Fruit fly (Drosophila melanogaster) whole organism, adult: ENCODE data around the gene phol.

Experiments used
- CG11617 ChIP-seq: fragments of 200-800 bp; sonication (Bioruptor generic); optimal IDR thresholded peaks from 2 replicates; lab custom pipeline; 2017; ENCODE audit warnings: mild to moderate bottlenecking, missing biosample characterization, missing genetic modification reagents, missing genetic modification characterization
- CG12768 ChIP-seq: fragments of 200-800 bp; sonication (Bioruptor generic); optimal IDR thresholded peaks from 2 replicates; lab custom pipeline; 2017; ENCODE audit warnings: missing biosample characterization, missing genetic modification characterization, mild to moderate bottlenecking, moderate library complexity, missing genetic modification reagents
- CG14711 ChIP-seq: fragments of 200-800 bp; sonication (Bioruptor generic); optimal IDR thresholded peaks from 2 replicates; lab custom pipeline; 2018; ENCODE audit warnings: missing biosample characterization, mild to moderate bottlenecking, missing genetic modification characterization, moderate library complexity
- CG1620 ChIP-seq: fragments of 200-800 bp; sonication (Bioruptor generic); optimal IDR thresholded peaks from 2 replicates; lab custom pipeline; 2016; ENCODE audit warnings: missing biosample characterization, missing genetic modification characterization
- CG33017 ChIP-seq: fragments of 200-800 bp; sonication (Bioruptor generic); optimal IDR thresholded peaks from 2 replicates; lab custom pipeline; 2018; ENCODE audit warnings: missing biosample characterization, mild to moderate bottlenecking, missing genetic modification characterization, moderate library complexity
- CG5204 ChIP-seq: fragments of 200-800 bp; sonication (Bioruptor generic); optimal IDR thresholded peaks from 2 replicates; lab custom pipeline; 2016; ENCODE audit warnings: missing biosample characterization, missing genetic modification characterization
- CG7045 ChIP-seq: fragments of 200-800 bp; sonication (Bioruptor generic); optimal IDR thresholded peaks from 2 replicates; lab custom pipeline; 2017; ENCODE audit warnings: missing biosample characterization, mild to moderate bottlenecking, missing genetic modification characterization
- CG7101 ChIP-seq: fragments of 200-800 bp; sonication (Bioruptor generic); optimal IDR thresholded peaks from 2 replicates; lab custom pipeline; 2018; ENCODE audit warnings: missing biosample characterization, mild to moderate bottlenecking, missing genetic modification characterization, moderate library complexity
- Clk ChIP-seq: fragments of 200-800 bp; sonication (Bioruptor generic); optimal IDR thresholded peaks from 2 replicates; lab custom pipeline; 2017; ENCODE audit warnings: missing biosample characterization, missing genetic modification characterization
- Crg-1 ChIP-seq: fragments of 200-800 bp; sonication (Bioruptor generic); optimal IDR thresholded peaks from 2 replicates; lab custom pipeline; 2016; ENCODE audit warnings: missing biosample characterization, missing genetic modification characterization
- Hr96 ChIP-seq: fragments of 200-800 bp; sonication (Bioruptor generic); optimal IDR thresholded peaks from 2 replicates; lab custom pipeline; 2016; ENCODE audit warnings: missing biosample characterization, missing genetic modification characterization
- Mnt ChIP-seq: fragments of 200-800 bp; sonication (Bioruptor generic); optimal IDR thresholded peaks from 2 replicates; lab custom pipeline; 2016; ENCODE audit warnings: missing biosample characterization, mild to moderate bottlenecking, missing genetic modification characterization
- bab1 ChIP-seq: fragments of 200-800 bp; sonication (Bioruptor generic); optimal IDR thresholded peaks from 3 replicates; lab custom pipeline; 2019; ENCODE audit warnings: missing biosample characterization, mild to moderate bottlenecking, missing genetic modification characterization, moderate library complexity
- cic ChIP-seq: fragments of 200-800 bp; sonication (Bioruptor generic); optimal IDR thresholded peaks from 2 replicates; lab custom pipeline; 2017; ENCODE audit warnings: missing biosample characterization, mild to moderate bottlenecking, missing genetic modification characterization, moderate library complexity
- cnc ChIP-seq, 2 experiments: fragments of >200 bp; optimal IDR thresholded peaks; 2 replicates each; lab custom pipeline; 2017
- kay ChIP-seq: fragments of 200-800 bp; sonication (Bioruptor generic); peaks from one replicate; lab custom pipeline; 2016; ENCODE audit warnings: missing biosample characterization, missing genetic modification characterization, borderline replicate concordance
- ovo ChIP-seq: fragments of 200-800 bp; sonication (Bioruptor generic); optimal IDR thresholded peaks from 2 replicates; lab custom pipeline; 2016; ENCODE audit warnings: missing biosample characterization, missing genetic modification characterization
- pad ChIP-seq: fragments of 200-800 bp; sonication (Bioruptor generic); optimal IDR thresholded peaks from 3 replicates; lab custom pipeline; 2017; ENCODE audit warnings: missing biosample characterization, missing genetic modification characterization, mild to moderate bottlenecking, moderate library complexity, missing genetic modification reagents
- tj ChIP-seq: fragments of 200-800 bp; sonication (Bioruptor generic); optimal IDR thresholded peaks from 3 replicates; lab custom pipeline; 2017; ENCODE audit warnings: missing biosample characterization, mild to moderate bottlenecking, missing genetic modification characterization, moderate library complexity
- toe ChIP-seq: fragments of 200-800 bp; sonication (Bioruptor generic); optimal IDR thresholded peaks from 2 replicates; lab custom pipeline; 2016; ENCODE audit warnings: missing biosample characterization, missing genetic modification characterization

The phol gene

dm6 chr3L:9455819-9456388 lies at the start of gene phol, which contains the start of gene CG3552:
phol (minus strand) TSS chr3L:9456281.
CG3552 (plus strand) TSS chr3L:9456318.
- TF ChIP-seq CG7045 (GFP tag; lab: Kevin White, UChicago): no peak
- TF ChIP-seq Hr96: no peak
- peak; percentile 90 for TF ChIP-seq CG14711
- TF ChIP-seq CG33017 (tag; lab: Kevin White, UChicago): no peak
- no peak for TF ChIP-seq ovo
- no peak for TF ChIP-seq CG12768 (GFP tag; lab: Kevin White, UChicago)
- TF ChIP-seq toe: peak; percentile 33
- peak; percentile 26 for TF ChIP-seq tj (GFP tag; lab: Kevin White, UChicago)
- no peak for TF ChIP-seq cic (GFP tag; lab: Kevin White, UChicago)
- peak; percentile 8 for TF ChIP-seq pad
- TF ChIP-seq Mnt (GFP tag; lab: Kevin White, UChicago): peak; percentile 6
- TF ChIP-seq kay (GFP tag; lab: Kevin White, UChicago): no peak
- TF ChIP-seq CG1620: no peak
- TF ChIP-seq cnc (optimal IDR thresholded peaks at IDR 0.05; lab: Kevin White, UChicago): no peak
- no peak for TF ChIP-seq Crg-1 (GFP tag; lab: Kevin White, UChicago)
- no peak for TF ChIP-seq CG7101 (tag; lab: Kevin White, UChicago)
- TF ChIP-seq CG11617: peak; percentile 56
- TF ChIP-seq bab1 (GFP tag; lab: Kevin White, UChicago): peak; percentile 0
- no peak for TF ChIP-seq Clk (GFP tag; lab: Kevin White, UChicago)
- TF ChIP-seq CG5204: no peak

dm6 chr3L:9505713-9506062 lies 49.6 kb upstream of the phol start:
- TF ChIP-seq CG7101 (tag; lab: Kevin White, UChicago) (no peak), tj (GFP tag; lab: Kevin White, UChicago) (peak; percentile 34)

- TF ChIP-seq Clk (GFP tag; lab: Kevin White, UChicago): no peak
- peak; percentile 49 for TF ChIP-seq CG12768 (GFP tag; lab: Kevin White, UChicago)
- peak; percentile 39 for TF ChIP-seq kay (GFP tag; lab: Kevin White, UChicago)
- no peak for TF ChIP-seq toe
- no peak for TF ChIP-seq pad
- peak; percentile 42 for TF ChIP-seq CG7101 (tag; lab: Kevin White, UChicago)
- TF ChIP-seq CG5204: no peak
- TF ChIP-seq CG14711: peak; percentile 48
- TF ChIP-seq CG1620: peak; percentile 53
- peak; percentile 42 for TF ChIP-seq CG11617
- TF ChIP-seq CG33017 (tag; lab: Kevin White, UChicago): peak; percentile 19
- TF ChIP-seq Crg-1 (GFP tag; lab: Kevin White, UChicago): no peak
- TF ChIP-seq tj (GFP tag; lab: Kevin White, UChicago): peak; percentile 70
- TF ChIP-seq cnc (optimal IDR thresholded peaks at IDR 0.05; lab: Kevin White, UChicago): no peak
- peak; percentile 86 for TF ChIP-seq Mnt (GFP tag; lab: Kevin White, UChicago)
- TF ChIP-seq bab1 (GFP tag; lab: Kevin White, UChicago): peak; percentile 28
- no peak for TF ChIP-seq ovo
- peak; percentile 11 for TF ChIP-seq cic (GFP tag; lab: Kevin White, UChicago)
- TF ChIP-seq CG7045 (GFP tag; lab: Kevin White, UChicago): peak; percentile 25
- peak; percentile 7 for TF ChIP-seq Hr96
Measured at dm6 chr3L:9505007-9505712, 49.1 kb upstream of the phol start, which contains the start of gene path. path (minus strand) TSS chr3L:9505328.

- TF ChIP-seq ovo: peak; percentile 81
- no peak for TF ChIP-seq Crg-1 (GFP tag; lab: Kevin White, UChicago)
Measured at dm6 chr3L:9504530-9504929, 48.4 kb upstream of the phol start.

dm6 chr3L:9503552-9504317 lies 47.7 kb upstream of the phol start:
- TF ChIP-seq CG7045 (GFP tag; lab: Kevin White, UChicago) (peak; percentile 35), CG7101 (tag; lab: Kevin White, UChicago) (peak; percentile 9), Mnt (GFP tag; lab: Kevin White, UChicago) (peak; percentile 13), Clk (GFP tag; lab: Kevin White, UChicago) (no peak), CG12768 (GFP tag; lab: Kevin White, UChicago) (no peak), bab1 (GFP tag; lab: Kevin White, UChicago) (no peak), ovo (no peak), cic (GFP tag; lab: Kevin White, UChicago) (no peak), cnc (optimal IDR thresholded peaks at IDR 0.05; lab: Kevin White, UChicago) (no peak), CG33017 (tag; lab: Kevin White, UChicago) (peak; percentile 32), CG1620 (no peak), kay (GFP tag; lab: Kevin White, UChicago) (peak; percentile 59), CG11617 (no peak), tj (GFP tag; lab: Kevin White, UChicago) (no peak), Hr96 (no peak), CG5204 (no peak), pad (no peak), CG14711 (no peak), toe (no peak), Crg-1 (GFP tag; lab: Kevin White, UChicago) (no peak)

- TF ChIP-seq cic (GFP tag; lab: Kevin White, UChicago): peak; percentile 52
- no peak for TF ChIP-seq CG11617
Measured at dm6 chr3L:9502856-9503255, 46.8 kb upstream of the phol start.
